Worm (Caenorhabditis elegans) whole organism, L4 larva: ENCODE results near the gene talp-3.
A peak's percentile ranks its signal among the peaks of the same experiment; 100 is the strongest.

Source experiments
- F49E8.2 ChIP-seq: sonication (generic microtip); optimal IDR thresholded peaks from 2 replicates; lab custom pipeline; 2016; ENCODE audit warnings: missing compliant biosample characterization, mild to moderate bottlenecking, missing genetic modification characterization, borderline replicate concordance
- Y105C5A.15 ChIP-seq: fragments of 200-800 bp; sonication (Bioruptor generic); IDR thresholded peaks from 2 replicates; pipeline ENCODE4 v1.3.6; 2022; ENCODE audit warnings: missing genetic modification characterization, missing compliant biosample characterization
- Y75B8A.6 ChIP-seq: fragments of 200-800 bp; sonication (Bioruptor generic); IDR thresholded peaks from 2 replicates; pipeline ENCODE4 v1.3.6; 2022; ENCODE audit warnings: missing genetic modification reagents, missing genetic modification characterization, missing compliant biosample characterization
- aha-1 ChIP-seq: fragments of 150-350 bp; peaks from one replicate; lab custom pipeline; 2014; ENCODE audit warnings: missing biosample characterization, missing genetic modification characterization
- arid-1 ChIP-seq: fragments of 200-800 bp; sonication (Bioruptor generic); conservative IDR thresholded peaks from 2 replicates; pipeline ENCODE4 v1.3.6; 2022; ENCODE audit warnings: missing genetic modification reagents, missing genetic modification characterization, missing compliant biosample characterization
- ceh-20 ChIP-seq: fragments of 200-800 bp; sonication (Bioruptor generic); IDR thresholded peaks from 2 replicates; pipeline ENCODE4 v1.3.6; 2022; ENCODE audit warnings: missing genetic modification reagents, missing genetic modification characterization, missing compliant biosample characterization
- ceh-32 ChIP-seq: sonication (generic microtip); optimal IDR thresholded peaks from 2 replicates; lab custom pipeline; 2016; ENCODE audit warnings: mild to moderate bottlenecking, missing genetic modification characterization, missing compliant biosample characterization; ENCODE audit not compliant: poor library complexity
- ceh-44 ChIP-seq: fragments of 200-800 bp; sonication (Bioruptor generic); IDR thresholded peaks from 2 replicates; pipeline ENCODE4 v1.3.6; 2022; ENCODE audit warnings: missing genetic modification reagents, missing genetic modification characterization, missing compliant biosample characterization
- ceh-82 ChIP-seq: sonication (generic microtip); optimal IDR thresholded peaks from 2 replicates; lab custom pipeline; 2017; ENCODE audit warnings: missing biosample characterization, missing genetic modification characterization
- daf-16 ChIP-seq, 3 experiments: sonication (generic microtip); optimal IDR thresholded peaks; 2 replicates each; lab custom pipeline; 2016 to 2017; ENCODE audit warnings: missing genetic modification characterization in 3 of 3, missing genetic modification reagents in 3 of 3, mild to moderate bottlenecking in 2 of 3, missing compliant biosample characterization in 2 of 3, missing biosample characterization in 1 of 3, moderate library complexity in 1 of 3
- dpl-1 ChIP-seq: fragments of 150-350 bp; optimal IDR thresholded peaks from 2 replicates; lab custom pipeline; 2014; ENCODE audit warnings: missing biosample characterization, missing genetic modification reagents, missing genetic modification characterization
- dve-1 ChIP-seq: sonication (generic microtip); optimal IDR thresholded peaks from 2 replicates; lab custom pipeline; 2017; ENCODE audit warnings: antibody characterized with exemption, mild to moderate bottlenecking, missing genetic modification characterization, missing compliant biosample characterization; ENCODE audit not compliant: insufficient read depth
- hlh-30 ChIP-seq: sonication (generic microtip); optimal IDR thresholded peaks from 2 replicates; lab custom pipeline; 2017; ENCODE audit warnings: antibody characterized with exemption, mild to moderate bottlenecking, missing genetic modification characterization, missing compliant biosample characterization; ENCODE audit not compliant: insufficient read depth
- lin-1 ChIP-seq: fragments of 200-800 bp; sonication (Bioruptor generic); IDR thresholded peaks from 2 replicates; pipeline ENCODE4 v1.3.6; 2022; ENCODE audit warnings: missing genetic modification reagents, missing genetic modification characterization, missing compliant biosample characterization
- lin-38 ChIP-seq: fragments of 200-800 bp; sonication (Bioruptor generic); IDR thresholded peaks from 2 replicates; pipeline ENCODE4 v1.3.6; 2022; ENCODE audit warnings: missing genetic modification reagents, missing genetic modification characterization, missing compliant biosample characterization
- lsy-2 ChIP-seq, 2 experiments: fragments of 150-350 bp in 1 of 2; sonication (generic microtip) in 1 of 2; optimal IDR thresholded peaks; 2 replicates each; lab custom pipeline; 2014 to 2017; ENCODE audit warnings: missing biosample characterization in 2 of 2, missing genetic modification characterization in 2 of 2
- madf-5 ChIP-seq, 2 experiments: fragments of 200-800 bp; sonication (Bioruptor generic); IDR thresholded peaks; 2 replicates each; pipeline ENCODE4 v1.3.6; 2022; ENCODE audit warnings: missing compliant biosample characterization in 2 of 2, missing genetic modification characterization in 2 of 2
- madf-9 ChIP-seq: fragments of 200-800 bp; sonication (Bioruptor generic); conservative IDR thresholded peaks from 2 replicates; pipeline ENCODE4 v1.3.6; 2022; ENCODE audit warnings: missing genetic modification reagents, missing genetic modification characterization, missing compliant biosample characterization
- mdt-29 ChIP-seq: fragments of 200-800 bp; sonication (Bioruptor generic); IDR thresholded peaks from 2 replicates; pipeline ENCODE4 v1.3.6; 2022; ENCODE audit warnings: missing genetic modification reagents, missing genetic modification characterization, missing compliant biosample characterization
- nhr-102 ChIP-seq: sonication (generic microtip); optimal IDR thresholded peaks from 2 replicates; lab custom pipeline; 2016; ENCODE audit warnings: mild to moderate bottlenecking, missing genetic modification characterization, moderate library complexity, missing compliant biosample characterization
- nhr-25 ChIP-seq: sonication (generic microtip); optimal IDR thresholded peaks from 2 replicates; lab custom pipeline; 2017; ENCODE audit warnings: missing genetic modification characterization, mild to moderate bottlenecking, missing compliant biosample characterization, antibody characterized with exemption, moderate library complexity, borderline replicate concordance; ENCODE audit not compliant: insufficient read depth
- nhr-28 ChIP-seq: fragments of 150-350 bp; optimal IDR thresholded peaks from 2 replicates; lab custom pipeline; 2014; ENCODE audit warnings: missing biosample characterization, missing genetic modification characterization
- nhr-6 ChIP-seq: fragments of 150-350 bp; optimal IDR thresholded peaks from 2 replicates; lab custom pipeline; 2014; ENCODE audit warnings: missing biosample characterization, missing genetic modification characterization
- saeg-2 ChIP-seq: fragments of 200-800 bp; sonication (Bioruptor generic); IDR thresholded peaks from 2 replicates; pipeline ENCODE4 v1.3.6; 2022; ENCODE audit warnings: missing genetic modification reagents, missing genetic modification characterization, missing compliant biosample characterization
- sdz-12 ChIP-seq: fragments of 200-800 bp; sonication (Bioruptor generic); optimal IDR thresholded peaks from 2 replicates; lab custom pipeline; 2018; ENCODE audit warnings: mild to moderate bottlenecking, missing genetic modification characterization, missing compliant biosample characterization
- skn-1 ChIP-seq: fragments of 150-350 bp; optimal IDR thresholded peaks from 2 replicates; lab custom pipeline; 2014; ENCODE audit warnings: missing biosample characterization, missing genetic modification characterization
- snpc-1.2 ChIP-seq: fragments of 200-800 bp; sonication (Bioruptor generic); IDR thresholded peaks from 2 replicates; pipeline ENCODE4 v1.3.6; 2022; ENCODE audit warnings: missing genetic modification reagents, missing genetic modification characterization, missing compliant biosample characterization
- unc-62 ChIP-seq, 3 experiments: fragments of 150-350 bp in 1 of 3; sonication (generic microtip); optimal IDR thresholded peaks in 2 of 3; peaks in 1 of 3; 1 replicate in 1 of 3; 2 replicates in 2 of 3; lab custom pipeline; 2014 to 2017; ENCODE audit warnings: missing biosample characterization in 3 of 3, missing genetic modification characterization in 3 of 3, missing genetic modification reagents in 3 of 3, missing genotype in 1 of 3
- ztf-11 ChIP-seq: fragments of 150-350 bp; optimal IDR thresholded peaks from 2 replicates; lab custom pipeline; 2014; ENCODE audit warnings: missing biosample characterization, missing genetic modification characterization
- ztf-7 ChIP-seq: fragments of 150-350 bp; optimal IDR thresholded peaks from 2 replicates; lab custom pipeline; 2014; ENCODE audit warnings: missing biosample characterization, missing genetic modification characterization

The talp-3 gene

ce11 chrIV:14675789-14676188 is 22.6 kb upstream of the talp-3 start:
- no peak for TF ChIP-seq madf-9 (GFP tag; lab: Robert Waterston, UW)
- peak; percentile 42 for TF ChIP-seq nhr-25 (tag; lab: Kevin White, UChicago)
- TF ChIP-seq nhr-28 (tag; lab: Kevin White, UChicago), result peak; percentile 48
- peak; percentile 67 for TF ChIP-seq hlh-30 (tag; lab: Kevin White, UChicago)
- no peak for TF ChIP-seq madf-5 (GFP tag; IDR thresholded peaks at IDR 0.05; lab: Robert Waterston, UW)
- no peak for TF ChIP-seq Y105C5A.15 (GFP tag; lab: Robert Waterston, UW)
- TF ChIP-seq, all 104 proteins: peak for 3

- TF ChIP-seq unc-62 (GFP tag; optimal IDR thresholded peaks at IDR 0.05 in 1 of 2; lab: Kevin White, UChicago) (peak in 1 of 2 experiments; percentile 53), unc-62 (tag; optimal IDR thresholded peaks at IDR 0.05; lab: Kevin White, UChicago) (no peak), ceh-82 (tag; lab: Kevin White, UChicago) (no peak)
Measured at ce11 chrIV:14661370-14661769, 8.2 kb upstream of the talp-3 start.

ce11 chrIV:14658927-14659326 is 5.7 kb upstream of the talp-3 start:
- TF ChIP-seq aha-1 (tag; lab: Kevin White, UChicago) (peak; percentile 59), sdz-12 (GFP tag; lab: Kevin White, UChicago) (no peak), lin-1 (GFP tag; lab: Robert Waterston, UW) (no peak)

ce11 chrIV:14658054-14658631 is 5.0 kb upstream of the talp-3 start, which contains the start of gene anoh-2:
anoh-2 (plus strand) TSS chrIV:14658308.
- TF ChIP-seq saeg-2, result no peak
- peak; percentile 86 for TF ChIP-seq snpc-1.2 (GFP tag; lab: Robert Waterston, UW)
- no peak for TF ChIP-seq Y75B8A.6 (GFP tag; lab: Robert Waterston, UW)
- peak; percentile 7 for TF ChIP-seq F49E8.2 (tag; lab: Kevin White, UChicago)
- no peak for TF ChIP-seq arid-1
- TF ChIP-seq nhr-6, result no peak
- TF ChIP-seq ztf-11 (tag; lab: Kevin White, UChicago), result no peak
- no peak for TF ChIP-seq ceh-32
- peak; percentile 36 for TF ChIP-seq lin-38 (GFP tag; lab: Robert Waterston, UW)
- TF ChIP-seq daf-16 (GFP tag; optimal IDR thresholded peaks at IDR 0.05; lab: Kevin White, UChicago), result peak in 1 of 2 experiments; percentile 11
- no peak for TF ChIP-seq daf-16 (tag; optimal IDR thresholded peaks at IDR 0.05; lab: Kevin White, UChicago)
- TF ChIP-seq nhr-102, result peak; percentile 27
- peak; percentile 96 for TF ChIP-seq aha-1 (tag; lab: Kevin White, UChicago)

- TF ChIP-seq ceh-32 (no peak), skn-1 (no peak), dpl-1 (GFP tag; lab: Kevin White, UChicago) (peak; percentile 15), ztf-7 (peak; percentile 29), nhr-28 (tag; lab: Kevin White, UChicago) (no peak), nhr-102 (no peak), dve-1 (tag; lab: Kevin White, UChicago) (peak; percentile 22), sdz-12 (GFP tag; lab: Kevin White, UChicago) (no peak), mdt-29 (GFP tag; lab: Robert Waterston, UW) (no peak), snpc-1.2 (GFP tag; lab: Robert Waterston, UW) (peak; percentile 85), madf-5 (GFP tag; IDR thresholded peaks at IDR 0.05; lab: Robert Waterston, UW) (no peak), ceh-20 (no peak), lsy-2 (tag; optimal IDR thresholded peaks at IDR 0.05; lab: Kevin White, UChicago) (peak in 1 of 2 experiments; percentile 86), ceh-44 (GFP tag; lab: Robert Waterston, UW) (no peak)
Measured at ce11 chrIV:14656573-14657129, 3.5 kb upstream of the talp-3 start, which contains the start of gene Y57G11C.33. Y57G11C.33 (plus strand) TSS chrIV:14657079.
